Fruit fly (Drosophila melanogaster) whole organism, pupa: Measurements from ENCODE around the gene CG9372.

Experiments
- CG10348 ChIP-seq: fragments of 200-800 bp; sonication (Bioruptor generic); IDR thresholded peaks from 2 replicates; pipeline ENCODE4 v1.3.6; 2022; ENCODE audit warnings: missing biosample characterization, missing genetic modification characterization
- CG12605 ChIP-seq: fragments of 200-800 bp; sonication (Bioruptor generic); IDR thresholded peaks from 2 replicates; pipeline ENCODE4 v1.3.6; 2022; ENCODE audit warnings: missing biosample characterization, missing genetic modification characterization
- CG13204 ChIP-seq: fragments of 200-800 bp; sonication (Bioruptor generic); optimal IDR thresholded peaks from 2 replicates; lab custom pipeline; 2018; ENCODE audit warnings: missing biosample characterization, mild to moderate bottlenecking, missing genetic modification characterization, moderate library complexity
- CG14655 ChIP-seq: fragments of 200-800 bp; sonication (Bioruptor generic); optimal IDR thresholded peaks from 3 replicates; lab custom pipeline; 2017; ENCODE audit warnings: mild to moderate bottlenecking, missing biosample characterization, missing genetic modification reagents, missing genetic modification characterization
- CG15710 ChIP-seq: fragments of 200-800 bp; sonication (Bioruptor generic); optimal IDR thresholded peaks from 2 replicates; lab custom pipeline; 2018; ENCODE audit warnings: missing biosample characterization, mild to moderate bottlenecking, missing genetic modification characterization, moderate library complexity
- CG17806 ChIP-seq: fragments of 200-800 bp; sonication (Bioruptor generic); optimal IDR thresholded peaks from 2 replicates; lab custom pipeline; 2018; ENCODE audit warnings: missing biosample characterization, mild to moderate bottlenecking, missing genetic modification characterization, moderate library complexity
- CG32121 ChIP-seq: fragments of 200-800 bp; sonication (Bioruptor generic); IDR thresholded peaks from 2 replicates; pipeline ENCODE4 v1.3.6; 2022; ENCODE audit warnings: missing biosample characterization, missing genetic modification characterization
- CG34367 ChIP-seq: fragments of 200-800 bp; sonication (Bioruptor generic); optimal IDR thresholded peaks from 2 replicates; lab custom pipeline; 2018; ENCODE audit warnings: missing biosample characterization, mild to moderate bottlenecking, missing genetic modification characterization
- CG4496 ChIP-seq: fragments of 200-800 bp; sonication (Bioruptor generic); IDR thresholded peaks from 3 replicates; pipeline ENCODE4 v1.3.6; 2022; ENCODE audit warnings: missing biosample characterization, missing genetic modification characterization
- CG8159 ChIP-seq: fragments of 200-800 bp; sonication (Bioruptor generic); optimal IDR thresholded peaks from 3 replicates; lab custom pipeline; 2018; ENCODE audit warnings: missing biosample characterization, mild to moderate bottlenecking, missing genetic modification characterization, moderate library complexity
- CG8301 ChIP-seq: fragments of 200-800 bp; sonication (Bioruptor generic); optimal IDR thresholded peaks from 2 replicates; lab custom pipeline; 2018; ENCODE audit warnings: missing biosample characterization, mild to moderate bottlenecking, missing genetic modification characterization
- CG9948 ChIP-seq: fragments of 200-800 bp; sonication (Bioruptor generic); optimal IDR thresholded peaks from 2 replicates; lab custom pipeline; 2018; ENCODE audit warnings: missing biosample characterization, mild to moderate bottlenecking, missing genetic modification characterization, moderate library complexity
- D1 ChIP-seq: fragments of 200-800 bp; sonication (Bioruptor generic); optimal IDR thresholded peaks from 2 replicates; lab custom pipeline; 2018; ENCODE audit warnings: missing biosample characterization, mild to moderate bottlenecking, missing genetic modification characterization, moderate library complexity
- EcR ChIP-seq: fragments of 200-800 bp; sonication (Bioruptor generic); optimal IDR thresholded peaks from 3 replicates; lab custom pipeline; 2019; ENCODE audit warnings: missing biosample characterization, missing genetic modification characterization, mild to moderate bottlenecking, moderate library complexity, missing genetic modification reagents
- Ets98B ChIP-seq: fragments of 200-800 bp; sonication (Bioruptor generic); IDR thresholded peaks from 2 replicates; pipeline ENCODE4 v1.3.6; 2022; ENCODE audit warnings: missing biosample characterization, missing genetic modification characterization
- Pif1A ChIP-seq: fragments of 200-800 bp; sonication (Bioruptor generic); optimal IDR thresholded peaks from 3 replicates; lab custom pipeline; 2016; ENCODE audit warnings: missing biosample characterization, missing genetic modification characterization
- Pif1B ChIP-seq: fragments of 200-800 bp; sonication (Bioruptor generic); optimal IDR thresholded peaks from 3 replicates; lab custom pipeline; 2016; ENCODE audit warnings: missing biosample characterization, missing genetic modification characterization
- Snoo ChIP-seq: fragments of 200-800 bp; sonication (Bioruptor generic); optimal IDR thresholded peaks from 3 replicates; lab custom pipeline; 2017; ENCODE audit warnings: missing biosample characterization, mild to moderate bottlenecking, missing genetic modification characterization, inconsistent platforms
- fd96Ca ChIP-seq: fragments of 200-800 bp; sonication (Bioruptor generic); IDR thresholded peaks from 3 replicates; pipeline ENCODE4 v1.3.6; 2022; ENCODE audit warnings: missing biosample characterization, missing genetic modification characterization
- gl ChIP-seq: fragments of 200-800 bp; sonication (Bioruptor generic); optimal IDR thresholded peaks from 2 replicates; lab custom pipeline; 2018; ENCODE audit warnings: missing biosample characterization, mild to moderate bottlenecking, missing genetic modification characterization
- rn ChIP-seq: fragments of 200-800 bp; sonication (Bioruptor generic); IDR thresholded peaks from 2 replicates; pipeline ENCODE4 v1.3.6; 2022; ENCODE audit warnings: missing biosample characterization, missing genetic modification characterization

The CG9372 gene

DNA sequence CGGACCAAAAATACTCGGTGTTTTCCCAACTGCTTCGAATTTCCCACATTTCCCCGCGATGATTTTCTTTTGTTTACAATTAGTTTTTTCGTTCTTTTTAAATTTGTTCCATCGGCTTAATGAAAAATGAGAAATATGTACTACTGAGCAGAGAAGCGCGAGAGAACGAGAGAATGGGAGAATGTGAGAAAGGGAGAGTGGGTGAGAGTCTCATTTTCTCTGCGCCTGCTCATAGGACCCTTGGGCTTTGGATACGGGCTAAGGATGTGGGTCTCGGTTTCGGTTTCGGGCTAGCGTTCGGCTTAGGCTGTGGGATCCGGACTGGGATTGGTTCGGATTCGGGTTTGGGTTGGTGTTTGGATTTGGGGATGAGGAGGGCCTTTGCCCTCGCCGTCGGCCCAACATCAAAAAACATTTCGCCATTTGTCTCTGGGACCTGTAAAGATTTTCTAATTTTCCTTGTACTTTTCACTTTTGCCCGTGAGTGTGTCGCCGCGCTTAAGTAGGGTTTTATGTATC is 25.2 kb upstream of the CG9372 start:
- no peak for TF ChIP-seq rn (GFP tag; lab: Robert Waterston, UW)
- TF ChIP-seq Ets98B (GFP tag; lab: Robert Waterston, UW), result no peak
- TF ChIP-seq Pif1B (GFP tag; lab: Kevin White, UChicago), result no peak
- no peak for TF ChIP-seq CG15710 (tag; lab: Kevin White, UChicago)
- no peak for TF ChIP-seq CG13204 (GFP tag; lab: Kevin White, UChicago)
- no peak for TF ChIP-seq CG9948 (tag; lab: Kevin White, UChicago)

DNA sequence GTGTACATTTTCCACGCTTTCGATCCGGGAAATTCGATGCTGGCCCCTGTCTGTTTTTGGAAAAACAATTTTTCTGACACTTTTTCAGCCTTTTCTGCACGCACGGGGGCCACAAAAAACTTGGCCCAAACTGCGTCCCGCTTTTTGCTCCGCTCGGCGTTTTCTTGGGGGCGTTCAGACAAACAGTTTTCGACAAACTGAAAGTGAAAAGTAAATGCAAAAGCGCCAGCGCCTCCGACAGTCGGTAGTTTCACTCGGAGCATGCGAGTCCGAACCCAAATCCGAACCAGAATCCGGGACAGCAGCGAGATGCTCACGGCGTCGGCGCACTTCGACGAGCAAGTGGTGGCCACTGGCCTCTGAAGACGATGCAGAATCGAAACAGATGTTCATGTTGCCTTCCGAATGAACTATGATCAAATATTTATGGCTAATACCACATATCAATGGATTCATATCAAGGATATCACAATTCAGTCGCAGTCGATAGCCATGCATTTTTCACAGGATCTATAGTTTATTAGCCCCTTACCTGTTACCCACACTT is 21.6 kb upstream of the CG9372 start, which contains the start of gene Shal:
TSS of gene Shal (minus strand) at position 200 of the 547 bp plus-strand sequence.
- no peak for TF ChIP-seq gl (tag; lab: Kevin White, UChicago)
- TF ChIP-seq CG17806 (tag; lab: Kevin White, UChicago), result no peak
- TF ChIP-seq CG8159 (tag; lab: Kevin White, UChicago), result no peak
- TF ChIP-seq CG15710 (tag; lab: Kevin White, UChicago), result no peak
- TF ChIP-seq Snoo (tag; lab: Kevin White, UChicago), result no peak
- no peak for TF ChIP-seq D1 (tag; lab: Kevin White, UChicago)
- no peak for TF ChIP-seq CG34367 (tag; lab: Kevin White, UChicago)
- no peak for TF ChIP-seq CG12605
- TF ChIP-seq Pif1B (GFP tag; lab: Kevin White, UChicago), result no peak

DNA sequence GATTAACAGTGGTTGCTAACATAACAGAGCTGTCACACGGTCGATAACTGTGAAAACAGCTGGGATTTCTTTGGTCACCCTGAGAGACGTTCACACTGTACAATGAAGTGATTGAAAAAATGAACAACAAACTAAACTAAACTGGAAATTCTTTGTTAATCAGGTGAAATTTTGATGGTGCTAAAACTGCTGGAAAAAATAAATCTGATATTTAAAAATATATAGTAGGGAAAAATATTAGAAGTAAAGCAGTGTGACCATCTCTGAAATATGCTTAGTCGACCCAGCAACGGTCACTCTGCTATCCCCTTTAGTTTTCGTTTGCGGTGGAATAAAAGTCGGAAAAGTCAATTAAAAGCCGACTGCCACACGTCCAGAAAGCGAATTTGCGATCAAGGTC is 20.0 kb upstream of the CG9372 start, which contains the start of the genes CG9231 and CG9330:
TSS of gene CG9231 (minus strand) at position 25 of the 400 bp plus-strand sequence.
TSS of gene CG9330 (plus strand) at position 275 of the 400 bp plus-strand sequence.
- TF ChIP-seq CG32121 (GFP tag; lab: Robert Waterston, UW), result no peak
- TF ChIP-seq Ets98B (GFP tag; lab: Robert Waterston, UW), result no peak
- TF ChIP-seq CG14655 (GFP tag; lab: Kevin White, UChicago), result no peak
- no peak for TF ChIP-seq CG34367 (tag; lab: Kevin White, UChicago)
- TF ChIP-seq CG12605, result no peak
- no peak for TF ChIP-seq CG15710 (tag; lab: Kevin White, UChicago)
- TF ChIP-seq Snoo (tag; lab: Kevin White, UChicago), result no peak
- TF ChIP-seq Pif1A (GFP tag; lab: Kevin White, UChicago), result peak; percentile 31
- no peak for TF ChIP-seq CG4496
- TF ChIP-seq CG13204 (GFP tag; lab: Kevin White, UChicago), result no peak
- TF ChIP-seq CG8159 (tag; lab: Kevin White, UChicago), result peak; percentile 1
- TF ChIP-seq EcR (GFP tag; lab: Kevin White, UChicago), result peak; percentile 14
- TF ChIP-seq, all 21 proteins: peak for 3

DNA sequence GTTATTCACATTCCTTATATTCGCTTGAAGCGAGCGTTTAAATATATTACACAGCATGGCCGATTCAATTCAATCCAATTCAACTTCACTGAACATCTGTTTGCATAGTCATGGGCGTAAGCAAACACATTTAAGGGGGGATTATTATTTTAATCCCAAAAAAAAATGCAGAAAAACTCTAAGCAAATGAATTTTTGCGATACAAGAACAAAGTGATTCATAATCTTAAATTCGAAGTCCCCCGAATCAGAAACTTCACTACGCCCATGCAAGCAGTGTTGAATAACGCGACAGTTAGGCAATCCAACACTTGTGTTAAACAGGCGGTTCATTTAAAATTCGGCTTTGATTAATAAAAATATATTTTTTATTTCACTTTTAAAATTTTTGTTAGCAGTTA is 15.6 kb upstream of the CG9372 start, which contains the start of gene CG14100:
TSS of gene CG14100 (minus strand) at position 103 of the 400 bp plus-strand sequence.
- TF ChIP-seq Snoo (tag; lab: Kevin White, UChicago) (peak; percentile 100), Ets98B (GFP tag; lab: Robert Waterston, UW) (peak; percentile 100), CG4496 (peak; percentile 100), CG15710 (tag; lab: Kevin White, UChicago) (peak; percentile 100), CG8159 (tag; lab: Kevin White, UChicago) (peak; percentile 100), fd96Ca (GFP tag; lab: Robert Waterston, UW) (peak; percentile 100), CG34367 (tag; lab: Kevin White, UChicago) (peak; percentile 100), CG13204 (GFP tag; lab: Kevin White, UChicago) (peak; percentile 100), CG9948 (tag; lab: Kevin White, UChicago) (peak; percentile 100), CG10348 (peak; percentile 100), EcR (GFP tag; lab: Kevin White, UChicago) (no peak), CG8301 (tag; lab: Kevin White, UChicago) (peak; percentile 100), D1 (tag; lab: Kevin White, UChicago) (peak; percentile 100), CG17806 (tag; lab: Kevin White, UChicago) (peak; percentile 100), rn (GFP tag; lab: Robert Waterston, UW) (peak; percentile 100), CG32121 (GFP tag; lab: Robert Waterston, UW) (peak; percentile 100), Pif1B (GFP tag; lab: Kevin White, UChicago) (peak; percentile 100), gl (tag; lab: Kevin White, UChicago) (peak; percentile 100), Pif1A (GFP tag; lab: Kevin White, UChicago) (peak; percentile 100), CG14655 (GFP tag; lab: Kevin White, UChicago) (peak; percentile 100), CG12605 (peak; percentile 100)

dm6 chr3L:19598369-19599148 is 7.4 kb upstream of the CG9372 start, which contains the start of the genes ash1 and Taf6:
ash1 (minus strand) TSS chr3L:19598755.
Taf6 (plus strand) TSS chr3L:19599088.
- TF ChIP-seq CG9948 (tag; lab: Kevin White, UChicago) (no peak), CG15710 (tag; lab: Kevin White, UChicago) (peak; percentile 8), CG4496 (0 out of 3 replicates have a peak, but pooled peaks have one; percentile 24)
- TF ChIP-seq, all 21 proteins: peak for 2
